Worm (Caenorhabditis elegans): ENCODE results near the gene epg-4.

Gene epg-4

ce11 chrIII:7181822-7182221 lies at the start of gene epg-4:
Gene epg-4, plus strand, starts transcription at chrIII:7182167.
- TF ChIP-seq dao-5 (tag; optimal IDR thresholded peaks at IDR 0.05) (no peak), him-1 (tag; optimal IDR thresholded peaks at IDR 0.05) (no peak), W03F9.2 (tag; optimal IDR thresholded peaks at IDR 0.05) (no peak)

- TF ChIP-seq W03F9.2 (tag; optimal IDR thresholded peaks at IDR 0.05) (no peak), him-1 (tag; optimal IDR thresholded peaks at IDR 0.05) (no peak), dao-5 (tag; optimal IDR thresholded peaks at IDR 0.05) (no peak)
These were observed 48.4 kb upstream of the epg-4 start, which contains the start of the genes pot-1 and ggtb-1 for ce11 chrIII:7133559-7133958. Gene pot-1, minus strand, starts transcription at chrIII:7133678. Gene ggtb-1, plus strand, starts transcription at chrIII:7133766.

- TF ChIP-seq dao-5 (tag; optimal IDR thresholded peaks at IDR 0.05) (no peak), W03F9.2 (tag; optimal IDR thresholded peaks at IDR 0.05) (no peak), him-1 (tag; optimal IDR thresholded peaks at IDR 0.05) (no peak)
These were observed 46.0 kb upstream of the epg-4 start, which contains the start of gene B0280.17 for ce11 chrIII:7136015-7136414. Gene B0280.17, minus strand, starts transcription at chrIII:7136115.

ce11 chrIII:7138178-7138577 lies 43.8 kb upstream of the epg-4 start, which contains the start of gene B0280.11:
Gene B0280.11, minus strand, starts transcription at chrIII:7138278.
- no peak for TF ChIP-seq him-1 (tag; optimal IDR thresholded peaks at IDR 0.05)
- no peak for TF ChIP-seq W03F9.2 (tag; optimal IDR thresholded peaks at IDR 0.05)
- no peak for TF ChIP-seq dao-5 (tag; optimal IDR thresholded peaks at IDR 0.05)

- TF ChIP-seq him-1 (tag; optimal IDR thresholded peaks at IDR 0.05) (no peak), dao-5 (tag; optimal IDR thresholded peaks at IDR 0.05) (no peak), W03F9.2 (tag; optimal IDR thresholded peaks at IDR 0.05) (no peak)
These were observed 41.7 kb upstream of the epg-4 start for ce11 chrIII:7140228-7140710.

ce11 chrIII:7141285-7141715 lies 40.7 kb upstream of the epg-4 start:
- peak; percentile 66 for TF ChIP-seq W03F9.2 (tag; optimal IDR thresholded peaks at IDR 0.05)
- no peak for TF ChIP-seq him-1 (tag; optimal IDR thresholded peaks at IDR 0.05)

- TF ChIP-seq him-1 (tag; optimal IDR thresholded peaks at IDR 0.05): no peak
- no peak for TF ChIP-seq dao-5 (tag; optimal IDR thresholded peaks at IDR 0.05)
- no peak for TF ChIP-seq W03F9.2 (tag; optimal IDR thresholded peaks at IDR 0.05)
These were observed 39.8 kb upstream of the epg-4 start for ce11 chrIII:7142172-7142601.

ce11 chrIII:7144749-7145148 lies 37.2 kb upstream of the epg-4 start, which contains the start of gene glr-2:
Gene glr-2, minus strand, starts transcription at chrIII:7144959.
- TF ChIP-seq dao-5 (tag; optimal IDR thresholded peaks at IDR 0.05): no peak
- TF ChIP-seq W03F9.2 (tag; optimal IDR thresholded peaks at IDR 0.05): no peak
- TF ChIP-seq him-1 (tag; optimal IDR thresholded peaks at IDR 0.05): no peak

ce11 chrIII:7146341-7146740 lies 35.6 kb upstream of the epg-4 start:
- TF ChIP-seq him-1 (tag; optimal IDR thresholded peaks at IDR 0.05) (no peak), dao-5 (tag; optimal IDR thresholded peaks at IDR 0.05) (no peak), W03F9.2 (tag; optimal IDR thresholded peaks at IDR 0.05) (no peak)

- TF ChIP-seq W03F9.2 (tag; optimal IDR thresholded peaks at IDR 0.05) (no peak), dao-5 (tag; optimal IDR thresholded peaks at IDR 0.05) (no peak), him-1 (tag; optimal IDR thresholded peaks at IDR 0.05) (no peak)
These were observed 33.8 kb upstream of the epg-4 start for ce11 chrIII:7148191-7148590.

ce11 chrIII:7150162-7150561 lies 31.8 kb upstream of the epg-4 start:
- TF ChIP-seq W03F9.2 (tag; optimal IDR thresholded peaks at IDR 0.05): no peak
- no peak for TF ChIP-seq dao-5 (tag; optimal IDR thresholded peaks at IDR 0.05)
- no peak for TF ChIP-seq him-1 (tag; optimal IDR thresholded peaks at IDR 0.05)

- TF ChIP-seq W03F9.2 (tag; optimal IDR thresholded peaks at IDR 0.05) (no peak), him-1 (tag; optimal IDR thresholded peaks at IDR 0.05) (no peak), dao-5 (tag; optimal IDR thresholded peaks at IDR 0.05) (no peak)
These were observed 29.4 kb upstream of the epg-4 start for ce11 chrIII:7152569-7152968.

ce11 chrIII:7153747-7154238 lies 28.2 kb upstream of the epg-4 start, which contains the start of gene ogt-1:
Gene ogt-1, minus strand, starts transcription at chrIII:7153797.
- TF ChIP-seq W03F9.2 (tag; optimal IDR thresholded peaks at IDR 0.05) (peak; percentile 74), him-1 (tag; optimal IDR thresholded peaks at IDR 0.05) (peak; percentile 26), dao-5 (tag; optimal IDR thresholded peaks at IDR 0.05) (no peak)

- no peak for TF ChIP-seq dao-5 (tag; optimal IDR thresholded peaks at IDR 0.05)
- no peak for TF ChIP-seq him-1 (tag; optimal IDR thresholded peaks at IDR 0.05)
- no peak for TF ChIP-seq W03F9.2 (tag; optimal IDR thresholded peaks at IDR 0.05)
These were observed 27.4 kb upstream of the epg-4 start for ce11 chrIII:7154526-7154925.

ce11 chrIII:7155631-7156030 lies 26.3 kb upstream of the epg-4 start:
- TF ChIP-seq dao-5 (tag; optimal IDR thresholded peaks at IDR 0.05): no peak
- TF ChIP-seq W03F9.2 (tag; optimal IDR thresholded peaks at IDR 0.05): peak; percentile 51
- peak; percentile 88 for TF ChIP-seq him-1 (tag; optimal IDR thresholded peaks at IDR 0.05)

Data from whole organism, L4/young adult.